Worm (Caenorhabditis elegans): Measurements from ENCODE around the gene bckd-1A.
A peak's percentile ranks its signal among the peaks of the same experiment; 100 is the strongest.

bckd-1A gene

DNA sequence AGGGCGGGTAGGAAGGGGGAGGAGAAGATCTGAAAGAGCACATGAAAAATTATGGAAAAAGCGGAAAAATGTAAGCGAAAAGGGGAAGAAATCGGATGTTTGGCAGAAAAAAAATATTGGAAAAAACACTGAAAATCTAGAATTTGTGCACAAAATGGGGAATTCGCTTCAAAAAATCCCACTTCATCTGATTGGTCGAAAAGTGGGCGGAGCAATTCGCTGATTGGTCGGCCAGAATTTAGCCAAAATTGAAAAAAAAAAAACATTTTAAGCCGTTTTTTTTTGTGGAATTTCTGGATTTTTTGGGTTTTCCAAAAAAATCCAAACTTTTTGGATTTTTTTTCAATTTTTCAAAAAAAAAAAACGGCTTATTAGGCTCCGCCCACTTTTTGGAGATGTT, 51.5 kb downstream of the bckd-1A start:
- TF ChIP-seq fkh-10 (GFP tag; optimal IDR thresholded peaks at IDR 0.05) = no peak
- no peak for TF ChIP-seq ceh-28 (tag; optimal IDR thresholded peaks at IDR 0.05)
- no peak for TF ChIP-seq tbx-2 (tag; optimal IDR thresholded peaks at IDR 0.05)
- TF ChIP-seq ceh-82 (tag; optimal IDR thresholded peaks at IDR 0.05) = no peak
- peak; percentile 84 for TF ChIP-seq nfya-1 (tag; optimal IDR thresholded peaks at IDR 0.05; ENCODE audit: insufficient read depth)
- no peak for TF ChIP-seq egl-5 (tag; optimal IDR thresholded peaks at IDR 0.05)

DNA sequence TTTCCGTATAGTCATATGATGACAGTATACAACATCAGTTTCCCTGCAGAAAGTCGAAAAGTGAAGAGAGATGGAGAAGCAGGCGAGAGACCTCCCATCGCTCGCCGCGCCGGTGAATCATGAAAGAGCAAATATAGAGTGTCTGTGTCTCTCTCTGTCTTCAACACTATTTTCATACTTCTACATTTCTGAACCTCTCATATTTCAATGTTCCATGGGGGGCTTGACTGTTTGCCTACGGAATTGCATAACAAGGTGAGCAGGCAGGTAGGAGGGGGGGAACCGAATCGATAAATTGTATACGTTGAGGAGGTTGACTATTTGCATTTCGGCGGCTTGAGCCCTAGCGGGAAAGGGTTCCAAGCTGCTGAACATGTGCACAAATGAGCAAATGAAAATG, 52.4 kb downstream of the bckd-1A start:
- TF ChIP-seq jun-1 (tag; optimal IDR thresholded peaks at IDR 0.05) (peak; percentile 72), hmg-11 (tag; optimal IDR thresholded peaks at IDR 0.05) (peak; percentile 69), nhr-28 (tag; optimal IDR thresholded peaks at IDR 0.05) (no peak), ZK546.5 (tag; optimal IDR thresholded peaks at IDR 0.05) (no peak), elt-3 (tag; optimal IDR thresholded peaks at IDR 0.05) (no peak), pqm-1 (tag; optimal IDR thresholded peaks at IDR 0.05) (peak; percentile 41), pha-4 (tag; optimal IDR thresholded peaks at IDR 0.05) (peak; percentile 95), unc-39 (tag; optimal IDR thresholded peaks at IDR 0.05) (no peak), fos-1 (tag; optimal IDR thresholded peaks at IDR 0.05) (peak; percentile 48), elt-2 (tag; optimal IDR thresholded peaks at IDR 0.05) (peak; percentile 53)

- TF ChIP-seq nhr-77 (tag; optimal IDR thresholded peaks at IDR 0.05) (no peak), lin-15B (tag; optimal IDR thresholded peaks at IDR 0.05) (no peak)
These were observed 53.7 kb downstream of the bckd-1A start, which contains the start of gene Y37D8A.16 for ce11 chrIII:12918575-12918974. Y37D8A.16 (minus strand) TSS chrIII:12918675.
